Worm (Caenorhabditis elegans) whole organism, L1 larva: ENCODE measurements around the gene T04A8.8.

ENCODE experiments used
- C16A3.4 ChIP-seq: fragments of 150-350 bp; optimal IDR thresholded peaks from 2 replicates; lab custom pipeline; 2014; ENCODE audit warnings: missing biosample characterization, missing genetic modification characterization
- F16B12.6 ChIP-seq: fragments of 150-350 bp; optimal IDR thresholded peaks from 2 replicates; lab custom pipeline; 2014; ENCODE audit warnings: missing biosample characterization, missing genetic modification characterization
- Y116A8C.19 ChIP-seq: sonication (generic microtip); optimal IDR thresholded peaks from 2 replicates; lab custom pipeline; 2016; ENCODE audit warnings: missing compliant biosample characterization, missing genetic modification characterization, borderline replicate concordance
- alr-1 ChIP-seq: fragments of 200-800 bp; sonication (Bioruptor generic); optimal IDR thresholded peaks from 2 replicates; lab custom pipeline; 2018; ENCODE audit warnings: borderline replicate concordance, mild to moderate bottlenecking, missing genetic modification characterization, missing compliant biosample characterization
- aly-2 ChIP-seq: fragments of 150-350 bp; optimal IDR thresholded peaks from 2 replicates; lab custom pipeline; 2014; ENCODE audit warnings: missing biosample characterization, missing genetic modification characterization
- ama-1 ChIP-seq: fragments of 150-350 bp; optimal IDR thresholded peaks from 2 replicates; lab custom pipeline; 2014
- blmp-1 ChIP-seq: fragments of 150-350 bp; optimal IDR thresholded peaks from 2 replicates; lab custom pipeline; 2014; ENCODE audit warnings: missing biosample characterization, missing genetic modification characterization
- ceh-8 ChIP-seq: fragments of 200-800 bp; sonication (Bioruptor generic); optimal IDR thresholded peaks from 2 replicates; lab custom pipeline; 2018; ENCODE audit warnings: mild to moderate bottlenecking, missing genetic modification characterization, moderate library complexity, missing compliant biosample characterization
- ceh-88 ChIP-seq: fragments of 200-800 bp; sonication (Bioruptor generic); IDR thresholded peaks from 2 replicates; pipeline ENCODE4 v1.3.6; 2022; ENCODE audit warnings: missing genetic modification characterization, missing compliant biosample characterization
- ceh-90 ChIP-seq: sonication (generic microtip); optimal IDR thresholded peaks from 2 replicates; lab custom pipeline; 2016; ENCODE audit warnings: missing genetic modification characterization, missing compliant biosample characterization
- dsc-1 ChIP-seq: sonication (generic microtip); optimal IDR thresholded peaks from 2 replicates; lab custom pipeline; 2016; ENCODE audit warnings: mild to moderate bottlenecking, missing genetic modification characterization, missing compliant biosample characterization
- efl-1 ChIP-seq, 4 experiments: fragments of 150-350 bp; optimal IDR thresholded peaks in 3 of 4; peaks in 1 of 4; 1 replicate in 1 of 4; 2 replicates in 3 of 4; lab custom pipeline; 2014; ENCODE audit warnings: missing biosample characterization in 2 of 4, missing genetic modification characterization in 2 of 4, missing genetic modification reagents in 2 of 4
- efl-3 ChIP-seq: fragments of 200-800 bp; sonication (Bioruptor generic); optimal IDR thresholded peaks from 2 replicates; lab custom pipeline; 2018; ENCODE audit warnings: mild to moderate bottlenecking, missing genetic modification characterization, missing compliant biosample characterization
- egl-13 ChIP-seq: sonication (generic microtip); optimal IDR thresholded peaks from 2 replicates; lab custom pipeline; 2016; ENCODE audit warnings: missing genotype, missing genetic modification reagents, missing genetic modification characterization, missing compliant biosample characterization
- egl-27 ChIP-seq, 2 experiments: fragments of 150-350 bp in 1 of 2; sonication (generic microtip); optimal IDR thresholded peaks; 3 replicates each; lab custom pipeline; 2017 to 2018; ENCODE audit warnings: missing biosample characterization in 2 of 2, missing genetic modification characterization in 2 of 2, missing genetic modification reagents in 2 of 2
- elt-2 ChIP-seq: sonication (generic microtip); optimal IDR thresholded peaks from 2 replicates; lab custom pipeline; 2016; ENCODE audit warnings: missing genetic modification characterization, mild to moderate bottlenecking, inconsistent platforms, missing compliant biosample characterization, missing genetic modification reagents
- ets-5 ChIP-seq: fragments of 200-800 bp; sonication (Bioruptor generic); IDR thresholded peaks from 2 replicates; pipeline ENCODE4 v1.3.6; 2022; ENCODE audit warnings: missing genetic modification characterization, missing compliant biosample characterization
- fkh-8 ChIP-seq: sonication (generic microtip); optimal IDR thresholded peaks from 2 replicates; lab custom pipeline; 2016; ENCODE audit warnings: mild to moderate bottlenecking, missing genetic modification characterization, missing compliant biosample characterization
- fos-1 ChIP-seq: fragments of 150-350 bp; optimal IDR thresholded peaks from 2 replicates; lab custom pipeline; 2014; ENCODE audit warnings: missing biosample characterization, missing genetic modification characterization
- grh-1 ChIP-seq: fragments of 200-800 bp; sonication (Bioruptor generic); IDR thresholded peaks from 2 replicates; pipeline ENCODE4 v1.3.6; 2022; ENCODE audit warnings: missing genetic modification reagents, missing genetic modification characterization, missing compliant biosample characterization
- hlh-17 ChIP-seq: fragments of 200-800 bp; sonication (Bioruptor generic); optimal IDR thresholded peaks from 2 replicates; lab custom pipeline; 2018; ENCODE audit warnings: missing genetic modification characterization, mild to moderate bottlenecking, missing compliant biosample characterization, moderate library complexity, borderline replicate concordance
- hlh-4 ChIP-seq: sonication (generic microtip); optimal IDR thresholded peaks from 2 replicates; lab custom pipeline; 2016; ENCODE audit warnings: mild to moderate bottlenecking, missing genetic modification characterization, missing compliant biosample characterization
- irx-1 ChIP-seq: sonication (generic microtip); optimal IDR thresholded peaks from 2 replicates; lab custom pipeline; 2016; ENCODE audit warnings: missing genetic modification characterization, missing compliant biosample characterization
- jun-1 ChIP-seq: fragments of 150-350 bp; optimal IDR thresholded peaks from 2 replicates; lab custom pipeline; 2014; ENCODE audit warnings: missing biosample characterization, missing genetic modification reagents, missing genetic modification characterization
- lin-14 ChIP-seq: fragments of 200-800 bp; sonication (Bioruptor generic); optimal IDR thresholded peaks from 2 replicates; lab custom pipeline; 2018; ENCODE audit warnings: mild to moderate bottlenecking, missing genetic modification characterization, moderate library complexity, missing compliant biosample characterization
- lin-35 ChIP-seq, 2 experiments: fragments of 150-350 bp; optimal IDR thresholded peaks; 2 replicates each; lab custom pipeline; 2014; ENCODE audit warnings: missing biosample characterization in 2 of 2, missing genetic modification characterization in 2 of 2, missing genetic modification reagents in 2 of 2
- lin-39 ChIP-seq: fragments of 150-350 bp; optimal IDR thresholded peaks from 2 replicates; lab custom pipeline; 2014; ENCODE audit warnings: missing biosample characterization, missing genetic modification reagents, missing genetic modification characterization
- lir-3 ChIP-seq: sonication (generic microtip); optimal IDR thresholded peaks from 2 replicates; lab custom pipeline; 2016; ENCODE audit warnings: mild to moderate bottlenecking, missing genetic modification characterization, moderate library complexity, missing compliant biosample characterization; ENCODE audit not compliant: poor library complexity
- mab-9 ChIP-seq: fragments of 200-800 bp; sonication (Bioruptor generic); IDR thresholded peaks from 2 replicates; pipeline ENCODE4 v1.3.6; 2022; ENCODE audit warnings: missing genetic modification reagents, missing genetic modification characterization, missing compliant biosample characterization
- mdl-1 ChIP-seq, 2 experiments: fragments of 150-350 bp; optimal IDR thresholded peaks; 2 replicates each; lab custom pipeline; 2014 to 2017; ENCODE audit warnings: missing biosample characterization in 2 of 2, missing genetic modification characterization in 2 of 2, inconsistent platforms in 1 of 2
- mep-1 ChIP-seq: fragments of 150-350 bp; optimal IDR thresholded peaks from 2 replicates; lab custom pipeline; 2014; ENCODE audit warnings: missing biosample characterization, missing genetic modification characterization
- nhr-11 ChIP-seq: fragments of 150-350 bp; optimal IDR thresholded peaks from 2 replicates; lab custom pipeline; 2014; ENCODE audit warnings: missing biosample characterization, missing genetic modification characterization
- nhr-19 ChIP-seq: fragments of 200-800 bp; sonication (Bioruptor generic); conservative IDR thresholded peaks from 2 replicates; pipeline ENCODE4 v1.3.6; 2022; ENCODE audit warnings: missing genetic modification characterization, missing compliant biosample characterization
- nhr-20 ChIP-seq: sonication (generic microtip); optimal IDR thresholded peaks from 2 replicates; lab custom pipeline; 2016; ENCODE audit warnings: mild to moderate bottlenecking, missing genetic modification characterization, missing compliant biosample characterization
- nhr-47 ChIP-seq: sonication (generic microtip); optimal IDR thresholded peaks from 2 replicates; lab custom pipeline; 2016; ENCODE audit warnings: mild to moderate bottlenecking, missing genetic modification characterization, moderate library complexity, missing compliant biosample characterization
- nhr-85 ChIP-seq: sonication (generic microtip); peaks from one replicate; lab custom pipeline; 2016; ENCODE audit warnings: missing genetic modification characterization, inconsistent platforms, missing compliant biosample characterization
- pag-3 ChIP-seq: sonication (generic microtip); optimal IDR thresholded peaks from 2 replicates; lab custom pipeline; 2017; ENCODE audit warnings: missing genetic modification characterization, mild to moderate bottlenecking, missing compliant biosample characterization, antibody characterized with exemption, borderline replicate concordance; ENCODE audit not compliant: insufficient read depth
- pqm-1 ChIP-seq: sonication (generic microtip); optimal IDR thresholded peaks from 3 replicates; lab custom pipeline; 2017; ENCODE audit warnings: missing biosample characterization, missing genetic modification characterization
- skn-1 ChIP-seq: fragments of 150-350 bp; optimal IDR thresholded peaks from 2 replicates; lab custom pipeline; 2014; ENCODE audit warnings: missing biosample characterization, missing genetic modification characterization
- snpc-4 ChIP-seq: fragments of 150-350 bp; optimal IDR thresholded peaks from 2 replicates; lab custom pipeline; 2014; ENCODE audit warnings: missing biosample characterization, missing genetic modification characterization
- sox-4 ChIP-seq: sonication (generic microtip); optimal IDR thresholded peaks from 2 replicates; lab custom pipeline; 2016; ENCODE audit warnings: missing genetic modification characterization, missing compliant biosample characterization
- sptf-1 ChIP-seq: fragments of 150-350 bp; optimal IDR thresholded peaks from 2 replicates; lab custom pipeline; 2014; ENCODE audit warnings: missing biosample characterization, missing genetic modification characterization
- sup-37 ChIP-seq: fragments of 200-800 bp; sonication (Bioruptor generic); optimal IDR thresholded peaks from 2 replicates; lab custom pipeline; 2018; ENCODE audit warnings: mild to moderate bottlenecking, missing genetic modification characterization, missing compliant biosample characterization
- tbx-2 ChIP-seq: sonication (generic microtip); optimal IDR thresholded peaks from 2 replicates; lab custom pipeline; 2016; ENCODE audit warnings: missing genetic modification characterization, missing compliant biosample characterization
- tlp-1 ChIP-seq: fragments of 150-350 bp; optimal IDR thresholded peaks from 2 replicates; lab custom pipeline; 2014; ENCODE audit warnings: missing biosample characterization, missing genetic modification characterization
- unc-130 ChIP-seq: fragments of 150-350 bp; optimal IDR thresholded peaks from 2 replicates; lab custom pipeline; 2017; ENCODE audit warnings: missing biosample characterization, missing genetic modification characterization, inconsistent platforms
- unc-30 ChIP-seq: sonication (generic microtip); optimal IDR thresholded peaks from 2 replicates; lab custom pipeline; 2017; ENCODE audit warnings: missing biosample characterization, missing genetic modification characterization
- unc-62 ChIP-seq: fragments of 150-350 bp; optimal IDR thresholded peaks from 2 replicates; lab custom pipeline; 2014; ENCODE audit warnings: missing biosample characterization, missing genetic modification reagents, missing genetic modification characterization
- unc-86 ChIP-seq: sonication (generic microtip); optimal IDR thresholded peaks from 2 replicates; lab custom pipeline; 2016; ENCODE audit warnings: missing genetic modification characterization, missing compliant biosample characterization
- unc-98 ChIP-seq: fragments of 200-800 bp; sonication (Bioruptor generic); IDR thresholded peaks from 2 replicates; pipeline ENCODE4 v1.3.6; 2022; ENCODE audit warnings: missing genetic modification characterization, missing compliant biosample characterization
- vab-15 ChIP-seq: sonication (generic microtip); optimal IDR thresholded peaks from 2 replicates; lab custom pipeline; 2017; ENCODE audit warnings: missing genotype, mild to moderate bottlenecking, missing genetic modification characterization, missing compliant biosample characterization
- ztf-11 ChIP-seq, 2 experiments: sonication (generic microtip); optimal IDR thresholded peaks; 2 replicates each; lab custom pipeline; 2016 to 2017; ENCODE audit warnings: missing genetic modification characterization in 2 of 2, missing biosample characterization in 1 of 2, missing compliant biosample characterization in 1 of 2

The T04A8.8 gene

DNA sequence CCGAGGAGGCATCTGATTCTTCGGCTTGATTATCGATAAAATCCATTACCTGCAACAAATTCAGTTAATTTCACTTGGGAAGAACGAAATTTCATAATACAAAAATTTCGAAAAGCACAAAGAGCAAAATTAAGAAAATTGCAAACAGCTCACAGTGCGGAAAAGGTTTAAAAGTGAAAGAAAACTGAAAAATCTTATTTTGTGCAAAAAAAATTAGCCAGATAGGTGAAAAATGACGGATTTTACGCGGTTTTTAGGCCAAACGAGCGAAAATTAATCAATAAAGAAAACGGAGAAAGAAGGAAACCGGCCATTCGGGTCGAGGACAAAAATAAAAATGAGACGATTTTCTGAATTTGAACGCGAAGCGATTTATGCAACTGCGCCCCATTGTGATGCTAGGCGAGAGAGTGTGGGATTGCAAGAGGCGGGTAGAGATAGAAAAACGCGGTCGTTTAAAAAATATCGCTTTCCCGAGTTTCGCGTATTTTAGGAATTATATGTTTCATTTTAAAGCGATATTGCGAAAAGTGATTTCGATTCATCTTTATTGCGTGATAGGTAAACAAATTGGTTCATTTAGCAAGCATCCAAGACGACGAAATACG, 26.9 kb downstream of the T04A8.8 start, which contains the start of gene emb-5 (continued):
- TF ChIP-seq lin-35 (GFP tag; optimal IDR thresholded peaks at IDR 0.05; lab: Kevin White, UChicago) (peak; percentile 96 to 98), Y116A8C.19 (no peak), skn-1 (tag; lab: Kevin White, UChicago) (peak; percentile 71), nhr-85 (tag; lab: Kevin White, UChicago) (peak; percentile 80), unc-130 (tag; lab: Kevin White, UChicago) (no peak), ztf-11 (tag; optimal IDR thresholded peaks at IDR 0.05; lab: Kevin White, UChicago) (no peak), fos-1 (peak; percentile 39), blmp-1 (tag; lab: Kevin White, UChicago) (no peak), nhr-11 (tag; lab: Kevin White, UChicago) (no peak), unc-62 (no peak), tbx-2 (tag; lab: Kevin White, UChicago) (no peak), mep-1 (tag; lab: Kevin White, UChicago) (no peak), irx-1 (tag; lab: Kevin White, UChicago) (peak; percentile 44), hlh-4 (tag; lab: Kevin White, UChicago) (no peak), alr-1 (no peak), pag-3 (tag; lab: Kevin White, UChicago) (no peak), lin-39 (peak; percentile 59), elt-2 (tag; lab: Kevin White, UChicago) (peak; percentile 9), tlp-1 (tag; lab: Kevin White, UChicago) (no peak), efl-1 (optimal IDR thresholded peaks at IDR 0.05; lab: Kevin White, UChicago) (peak; percentile 76 to 97), efl-1 (GFP tag; optimal IDR thresholded peaks at IDR 0.05 in 1 of 2; lab: Kevin White, UChicago) (peak; percentile 97 to 100), dsc-1 (tag; lab: Kevin White, UChicago) (no peak), unc-98 (GFP tag; lab: Robert Waterston, UW) (no peak), lir-3 (tag; lab: Kevin White, UChicago) (peak; percentile 0), nhr-47 (tag; lab: Kevin White, UChicago) (peak; percentile 77), grh-1 (GFP tag; lab: Robert Waterston, UW) (peak; percentile 58; the same call in 1 of the 2 replicates), nhr-19 (GFP tag; lab: Robert Waterston, UW) (peak; percentile 76), pqm-1 (tag; lab: Kevin White, UChicago) (no peak), mdl-1 (tag; optimal IDR thresholded peaks at IDR 0.05; lab: Kevin White, UChicago) (peak in 1 of 2 experiments; percentile 36), sptf-1 (no peak), egl-13 (tag; lab: Kevin White, UChicago) (no peak), sup-37 (peak; percentile 36), fkh-8 (peak; percentile 62), ceh-90 (tag; lab: Kevin White, UChicago) (no peak), F16B12.6 (tag; lab: Kevin White, UChicago) (peak; percentile 58), nhr-20 (tag; lab: Kevin White, UChicago) (peak; percentile 67), egl-27 (tag; optimal IDR thresholded peaks at IDR 0.05; lab: Kevin White, UChicago) (no peak), ama-1 (lab: Kevin White, UChicago) (no peak), lin-14 (GFP tag; lab: Kevin White, UChicago) (no peak), unc-30 (no peak), mab-9 (GFP tag; lab: Robert Waterston, UW) (peak; percentile 40; the same call in 1 of the 2 replicates), ets-5 (no peak), unc-86 (tag; lab: Kevin White, UChicago) (peak; percentile 61), sox-4 (tag; lab: Kevin White, UChicago) (no peak), ceh-8 (GFP tag; lab: Kevin White, UChicago) (no peak), vab-15 (tag; lab: Kevin White, UChicago) (no peak), ceh-88 (GFP tag; lab: Robert Waterston, UW) (no peak), snpc-4 (tag; lab: Kevin White, UChicago) (no peak), aly-2 (peak; percentile 7), hlh-17 (GFP tag; lab: Kevin White, UChicago) (no peak), efl-3 (GFP tag; lab: Kevin White, UChicago) (no peak), C16A3.4 (tag; lab: Kevin White, UChicago) (peak; percentile 81), jun-1 (peak; percentile 59)
